Worm (Caenorhabditis elegans) whole organism, L1 larva: ENCODE data around the gene sre-38.

ENCODE experiments used
- aly-2 ChIP-seq: fragments of 150-350 bp; optimal IDR thresholded peaks from 2 replicates; lab custom pipeline; 2014; ENCODE audit warnings: missing biosample characterization, missing genetic modification characterization
- elt-2 ChIP-seq: sonication (generic microtip); optimal IDR thresholded peaks from 2 replicates; lab custom pipeline; 2016; ENCODE audit warnings: missing genetic modification characterization, mild to moderate bottlenecking, inconsistent platforms, missing compliant biosample characterization, missing genetic modification reagents
- lin-39 ChIP-seq: fragments of 150-350 bp; optimal IDR thresholded peaks from 2 replicates; lab custom pipeline; 2014; ENCODE audit warnings: missing biosample characterization, missing genetic modification reagents, missing genetic modification characterization
- nhr-237 ChIP-seq: fragments of 150-350 bp; optimal IDR thresholded peaks from 2 replicates; lab custom pipeline; 2014; ENCODE audit warnings: missing biosample characterization, missing genetic modification characterization

DNA sequence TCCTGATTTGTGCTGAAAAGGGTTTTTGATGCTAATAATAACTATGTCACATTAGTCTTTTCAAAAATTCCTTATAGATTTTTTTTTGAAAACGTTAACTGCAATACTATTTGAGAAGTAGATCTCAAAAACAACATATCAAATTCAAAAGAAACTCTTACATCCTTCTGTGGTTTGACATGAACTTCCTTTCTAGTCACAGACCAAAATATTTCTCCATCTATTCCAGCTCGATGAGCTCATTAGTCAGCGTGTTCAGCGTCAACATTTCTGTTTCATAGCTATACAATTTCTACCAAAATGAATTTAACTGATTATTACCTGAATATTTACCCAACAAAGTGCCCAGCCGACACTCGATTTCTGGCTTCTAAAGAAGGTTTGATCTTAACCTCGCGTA lies 51.3 kb downstream of the sre-38 start, which contains the start of gene srh-67:
- TF ChIP-seq aly-2 (tag; lab: Kevin White, UChicago) (no peak), lin-39 (tag; lab: Kevin White, UChicago) (no peak), elt-2 (tag; lab: Kevin White, UChicago) (no peak), nhr-237 (tag; lab: Kevin White, UChicago) (no peak)
